Worm (Caenorhabditis elegans): ENCODE measurements around the gene gon-1.

- no peak for TF ChIP-seq F10E7.11 (tag; optimal IDR thresholded peaks at IDR 0.05)
- no peak for TF ChIP-seq tbx-9 (tag; optimal IDR thresholded peaks at IDR 0.05; ENCODE audit: borderline replicate concordance)
- no peak for TF ChIP-seq F49E8.2 (tag; optimal IDR thresholded peaks at IDR 0.05; ENCODE audit: insufficient read depth)
- no peak for TF ChIP-seq let-526 (GFP tag; IDR thresholded peaks at IDR 0.05)
- no peak for TF ChIP-seq nfya-1 (tag; optimal IDR thresholded peaks at IDR 0.05; ENCODE audit: borderline replicate concordance, insufficient read depth)
- no peak for TF ChIP-seq D2030.7 (GFP tag; IDR thresholded peaks at IDR 0.05)
Measured at ce11 chrIV:9898712-9899111, 54.5 kb downstream of the gon-1 start, which contains the start of gene tbc-3.
